Worm (Caenorhabditis elegans) whole organism, mixed stage, embryonic: ENCODE results near the gene C10C5.4.

Source experiments
- ceh-43 ChIP-seq: fragments of 200-800 bp; sonication (Bioruptor generic); optimal IDR thresholded peaks from 2 replicates; lab custom pipeline; 2018; ENCODE audit warnings: mild to moderate bottlenecking, missing genetic modification characterization, moderate library complexity, missing compliant biosample characterization
- ces-1 ChIP-seq: fragments of 150-350 bp; optimal IDR thresholded peaks from 2 replicates; lab custom pipeline; 2014; ENCODE audit warnings: missing biosample characterization, missing genetic modification reagents, missing genetic modification characterization
- elt-3 ChIP-seq: fragments of 150-350 bp; optimal IDR thresholded peaks from 2 replicates; lab custom pipeline; 2014; ENCODE audit warnings: missing biosample characterization, missing genetic modification characterization
- ham-2 ChIP-seq: fragments of 200-800 bp; sonication (Bioruptor generic); optimal IDR thresholded peaks from 2 replicates; lab custom pipeline; 2018; ENCODE audit warnings: mild to moderate bottlenecking, missing genetic modification characterization, missing compliant biosample characterization
- nhr-28 ChIP-seq: fragments of 150-350 bp; optimal IDR thresholded peaks from 2 replicates; lab custom pipeline; 2014; ENCODE audit warnings: missing biosample characterization, missing genetic modification characterization
- nhr-76 ChIP-seq: sonication (generic microtip); optimal IDR thresholded peaks from 2 replicates; lab custom pipeline; 2017; ENCODE audit warnings: missing biosample characterization, missing genetic modification characterization
- pha-4 ChIP-seq: fragments of 150-350 bp; optimal IDR thresholded peaks from 2 replicates; lab custom pipeline; 2018; ENCODE audit warnings: missing biosample characterization, missing genetic modification reagents, missing genetic modification characterization
- sem-2 ChIP-seq: fragments of 200-800 bp; sonication (Bioruptor generic); optimal IDR thresholded peaks from 2 replicates; lab custom pipeline; 2018; ENCODE audit warnings: mild to moderate bottlenecking, missing genetic modification characterization, missing compliant biosample characterization
- snpc-4 ChIP-seq: fragments of 150-350 bp; optimal IDR thresholded peaks from 2 replicates; lab custom pipeline; 2014; ENCODE audit warnings: missing biosample characterization, missing genetic modification characterization
- sptf-1 ChIP-seq: sonication (generic microtip); optimal IDR thresholded peaks from 2 replicates; lab custom pipeline; 2017; ENCODE audit warnings: mild to moderate bottlenecking, missing genetic modification characterization, moderate library complexity, missing compliant biosample characterization
- unc-120 ChIP-seq: sonication (generic microtip); optimal IDR thresholded peaks from 2 replicates; lab custom pipeline; 2017; ENCODE audit warnings: missing genetic modification characterization, missing compliant biosample characterization; ENCODE audit not compliant: poor library complexity, severe bottlenecking
- unc-39 ChIP-seq: fragments of 150-350 bp; optimal IDR thresholded peaks from 2 replicates; lab custom pipeline; 2014; ENCODE audit warnings: missing biosample characterization, missing genetic modification characterization

DNA sequence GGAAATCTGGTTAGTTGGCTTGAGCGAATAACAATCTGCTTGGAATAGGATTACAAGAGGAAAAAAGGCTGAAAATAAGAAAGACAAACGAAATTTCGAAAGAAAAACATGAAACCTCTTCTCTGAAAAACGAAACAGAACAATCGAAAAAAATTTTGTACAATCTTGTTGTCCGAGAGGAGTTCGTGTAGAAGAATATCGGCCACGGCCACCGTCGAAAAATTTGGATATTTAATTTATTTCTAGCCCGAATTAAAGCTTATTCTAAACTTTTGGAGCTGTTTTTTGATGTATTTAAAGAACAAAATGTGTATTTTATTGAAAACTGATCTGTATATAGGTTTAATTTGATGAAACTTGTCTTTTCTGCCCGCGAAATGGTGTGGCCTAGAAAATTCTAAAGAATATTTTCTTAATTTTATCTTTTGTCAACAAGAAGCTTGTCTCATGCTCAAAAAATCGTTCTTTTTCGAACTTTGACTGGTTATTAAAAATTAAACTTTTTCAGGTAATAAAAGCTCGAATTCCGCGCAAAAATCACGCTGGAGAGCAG, 41.7 kb upstream of the C10C5.4 start, which contains the start of gene T20D3.5:
- no peak for TF ChIP-seq unc-120 (tag; lab: Kevin White, UChicago)
- no peak for TF ChIP-seq elt-3
- TF ChIP-seq sptf-1 (tag; lab: Kevin White, UChicago), result no peak
- no peak for TF ChIP-seq nhr-76 (tag; lab: Kevin White, UChicago)
- no peak for TF ChIP-seq ceh-43 (GFP tag; lab: Kevin White, UChicago)
- no peak for TF ChIP-seq nhr-28 (tag; lab: Kevin White, UChicago)
- TF ChIP-seq ces-1 (GFP tag; lab: Kevin White, UChicago), result no peak
- no peak for TF ChIP-seq pha-4 (tag; lab: Kevin White, UChicago)
- no peak for TF ChIP-seq sem-2 (GFP tag; lab: Kevin White, UChicago)
- TF ChIP-seq snpc-4 (tag; lab: Kevin White, UChicago), result no peak
- no peak for TF ChIP-seq unc-39
- TF ChIP-seq ham-2, result no peak
